Worm (Caenorhabditis elegans): ENCODE data around the gene T10D4.19.
"Not testable (repeated sequence)": the region's sequence is repeated elsewhere in the genome, so short reads cannot be mapped to it uniquely, and the experiment has no call there.

Gene T10D4.19

DNA sequence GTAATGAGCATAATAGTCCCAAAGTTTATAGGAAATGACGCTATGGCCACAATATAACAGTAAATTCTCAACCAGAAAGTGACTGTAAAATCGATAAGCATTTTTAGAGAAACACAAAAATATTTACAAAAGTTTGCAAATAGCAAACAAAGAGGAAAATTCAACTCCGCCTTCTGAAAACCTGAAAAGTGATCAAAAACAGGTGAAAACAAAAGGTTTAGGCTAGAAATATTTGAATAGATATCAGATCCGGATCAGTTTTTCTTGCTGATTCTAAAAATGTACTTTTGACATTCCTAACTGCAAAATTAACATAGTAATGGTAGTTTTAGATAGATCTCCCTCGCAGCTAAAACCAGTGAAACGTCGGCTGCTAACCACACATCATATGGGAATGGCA lies 47.3 kb downstream of the T10D4.19 start, which contains the start of gene sri-51:
sri-51 (minus strand) TSS at position 101 of the 400 bp plus-strand sequence.
- TF ChIP-seq hlh-15 (tag; optimal IDR thresholded peaks at IDR 0.05) = no peak
- TF ChIP-seq F13H6.1 (tag; optimal IDR thresholded peaks at IDR 0.05) = no peak
- TF ChIP-seq ceh-24 (tag; optimal IDR thresholded peaks at IDR 0.05) = no peak
- no peak for TF ChIP-seq Y22D7AL.16 (tag; optimal IDR thresholded peaks at IDR 0.05)
- TF ChIP-seq ceh-6 (GFP tag; optimal IDR thresholded peaks at IDR 0.05) = no peak
- no peak for TF ChIP-seq gmeb-2 (tag; optimal IDR thresholded peaks at IDR 0.05)
- TF ChIP-seq ceh-45 (GFP tag; IDR thresholded peaks at IDR 0.05) = no peak
- TF ChIP-seq mec-3 (tag; optimal IDR thresholded peaks at IDR 0.05; ENCODE audit: borderline replicate concordance) = no peak
- TF ChIP-seq ttx-3 (tag; optimal IDR thresholded peaks at IDR 0.05) = no peak
- no peak for TF ChIP-seq dmd-4 (tag; optimal IDR thresholded peaks at IDR 0.05; ENCODE audit: borderline replicate concordance)
- no peak for TF ChIP-seq fkh-6 (tag; optimal IDR thresholded peaks at IDR 0.05)
- no peak for TF ChIP-seq fax-1 (tag; optimal IDR thresholded peaks at IDR 0.05)
- no peak for TF ChIP-seq npax-4 (tag; optimal IDR thresholded peaks at IDR 0.05)
- TF ChIP-seq hlh-13 (GFP tag; optimal IDR thresholded peaks at IDR 0.05) = no peak
- TF ChIP-seq ets-4 (tag; optimal IDR thresholded peaks at IDR 0.05) = no peak
- TF ChIP-seq sox-2 (GFP tag; IDR thresholded peaks at IDR 0.05) = no peak
- TF ChIP-seq nhr-232 (tag; optimal IDR thresholded peaks at IDR 0.05) = no peak

DNA sequence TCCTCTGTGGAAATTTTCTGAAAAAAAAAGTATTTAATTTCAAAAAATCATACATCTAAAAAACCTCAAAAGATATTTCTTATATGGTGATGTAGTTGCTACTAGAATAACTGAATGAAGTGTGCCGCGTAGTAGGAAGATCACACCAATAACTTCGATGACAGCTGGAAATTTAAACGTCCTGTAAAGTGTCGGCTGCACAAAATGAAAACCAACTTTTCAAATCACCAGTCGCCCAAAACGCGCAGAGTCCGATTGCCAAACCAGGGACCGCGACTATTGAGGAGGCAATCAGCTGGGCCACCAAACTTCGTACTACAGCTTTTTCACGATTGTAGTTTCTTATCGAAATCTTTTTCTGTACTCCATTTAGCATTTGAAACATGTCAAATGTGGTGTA lies 49.5 kb downstream of the T10D4.19 start, which contains the start of gene sri-48:
sri-48 (minus strand) TSS at position 101 of the 400 bp plus-strand sequence.
- TF ChIP-seq nhr-11, tbx-2, Y22D7AL.16 (tag; optimal IDR thresholded peaks at IDR 0.05): not testable (repeated sequence)

All from whole organism, late embryonic.